Fruit fly (Drosophila melanogaster): ENCODE results near the gene idc.

idc gene

dm6 chr3R:20031764-20032079, at the start of gene idc:
TSS of gene idc (plus strand) at chr3R:20031823.
- TF ChIP-seq ttk (optimal IDR thresholded peaks at IDR 0.05), result no peak
- no peak for TF ChIP-seq Myc (optimal IDR thresholded peaks at IDR 0.05)
- no peak for TF ChIP-seq h (optimal IDR thresholded peaks at IDR 0.05)
- no peak for TF ChIP-seq insv (optimal IDR thresholded peaks at IDR 0.05)
- no peak for TF ChIP-seq psq (optimal IDR thresholded peaks at IDR 0.05)
- TF ChIP-seq Sin3A (optimal IDR thresholded peaks at IDR 0.05), result no peak

- no peak for TF ChIP-seq Sin3A (optimal IDR thresholded peaks at IDR 0.05)
- TF ChIP-seq Myc (optimal IDR thresholded peaks at IDR 0.05), result no peak
- TF ChIP-seq insv (optimal IDR thresholded peaks at IDR 0.05), result no peak
- no peak for TF ChIP-seq psq (optimal IDR thresholded peaks at IDR 0.05)
- TF ChIP-seq h (optimal IDR thresholded peaks at IDR 0.05), result no peak
- TF ChIP-seq ttk (optimal IDR thresholded peaks at IDR 0.05), result no peak
These were observed 46.2 kb upstream of the idc start for dm6 chr3R:19985376-19985775.

dm6 chr3R:19995408-19995807, 36.2 kb upstream of the idc start:
- no peak for TF ChIP-seq Myc (optimal IDR thresholded peaks at IDR 0.05)
- no peak for TF ChIP-seq h (optimal IDR thresholded peaks at IDR 0.05)
- TF ChIP-seq psq (optimal IDR thresholded peaks at IDR 0.05), result no peak
- no peak for TF ChIP-seq Sin3A (optimal IDR thresholded peaks at IDR 0.05)
- TF ChIP-seq insv (optimal IDR thresholded peaks at IDR 0.05), result no peak
- TF ChIP-seq ttk (optimal IDR thresholded peaks at IDR 0.05), result no peak

dm6 chr3R:19996433-19996832, 35.2 kb upstream of the idc start:
- TF ChIP-seq insv (optimal IDR thresholded peaks at IDR 0.05) (no peak), Myc (optimal IDR thresholded peaks at IDR 0.05) (no peak), psq (optimal IDR thresholded peaks at IDR 0.05) (no peak), h (optimal IDR thresholded peaks at IDR 0.05) (no peak), ttk (optimal IDR thresholded peaks at IDR 0.05) (no peak), Sin3A (optimal IDR thresholded peaks at IDR 0.05) (no peak)

- no peak for TF ChIP-seq ttk (optimal IDR thresholded peaks at IDR 0.05)
- TF ChIP-seq insv (optimal IDR thresholded peaks at IDR 0.05), result no peak
- TF ChIP-seq Myc (optimal IDR thresholded peaks at IDR 0.05), result no peak
- no peak for TF ChIP-seq Sin3A (optimal IDR thresholded peaks at IDR 0.05)
- no peak for TF ChIP-seq h (optimal IDR thresholded peaks at IDR 0.05)
- TF ChIP-seq psq (optimal IDR thresholded peaks at IDR 0.05), result no peak
These were observed 34.0 kb upstream of the idc start for dm6 chr3R:19997526-19998070.

- TF ChIP-seq insv (optimal IDR thresholded peaks at IDR 0.05) (no peak), psq (optimal IDR thresholded peaks at IDR 0.05) (no peak), ttk (optimal IDR thresholded peaks at IDR 0.05) (no peak), Myc (optimal IDR thresholded peaks at IDR 0.05) (no peak), Sin3A (optimal IDR thresholded peaks at IDR 0.05) (no peak), h (optimal IDR thresholded peaks at IDR 0.05) (no peak)
These were observed 33.2 kb upstream of the idc start for dm6 chr3R:19998418-19998817.

dm6 chr3R:19999474-19999873, 32.1 kb upstream of the idc start:
- TF ChIP-seq Sin3A (optimal IDR thresholded peaks at IDR 0.05) (no peak), Myc (optimal IDR thresholded peaks at IDR 0.05) (no peak), insv (optimal IDR thresholded peaks at IDR 0.05) (no peak), ttk (optimal IDR thresholded peaks at IDR 0.05) (no peak), h (optimal IDR thresholded peaks at IDR 0.05) (no peak), psq (optimal IDR thresholded peaks at IDR 0.05) (no peak)

DNA sequence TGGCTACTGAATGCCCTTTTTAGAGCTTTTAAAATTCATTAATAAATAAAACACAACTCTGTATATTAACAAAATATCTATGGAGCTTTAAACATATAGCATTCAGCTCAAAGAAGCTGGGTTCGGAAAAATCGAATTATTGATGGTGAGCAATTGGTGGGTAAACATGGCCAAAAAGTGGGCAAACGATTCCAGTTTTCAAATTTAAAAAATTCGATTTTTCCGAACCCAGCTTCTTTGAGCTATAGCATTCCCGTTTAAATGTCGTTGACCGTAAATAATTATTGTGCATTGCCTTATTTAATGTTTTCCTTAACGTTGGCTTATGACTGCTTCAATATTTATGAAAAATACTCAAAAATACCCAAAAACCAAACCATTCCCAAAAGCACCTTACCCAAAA, 30.0 kb upstream of the idc start:
- TF ChIP-seq Myc (optimal IDR thresholded peaks at IDR 0.05) (no peak), Sin3A (optimal IDR thresholded peaks at IDR 0.05) (no peak), ttk (optimal IDR thresholded peaks at IDR 0.05) (no peak), h (optimal IDR thresholded peaks at IDR 0.05) (no peak), insv (optimal IDR thresholded peaks at IDR 0.05) (no peak), psq (optimal IDR thresholded peaks at IDR 0.05) (no peak)

dm6 chr3R:20004697-20005096, 26.9 kb upstream of the idc start:
- TF ChIP-seq h (optimal IDR thresholded peaks at IDR 0.05) (no peak), psq (optimal IDR thresholded peaks at IDR 0.05) (no peak), insv (optimal IDR thresholded peaks at IDR 0.05) (no peak), Sin3A (optimal IDR thresholded peaks at IDR 0.05) (no peak), ttk (optimal IDR thresholded peaks at IDR 0.05) (no peak), Myc (optimal IDR thresholded peaks at IDR 0.05) (no peak)

- TF ChIP-seq h (optimal IDR thresholded peaks at IDR 0.05) (no peak), ttk (optimal IDR thresholded peaks at IDR 0.05) (no peak), insv (optimal IDR thresholded peaks at IDR 0.05) (no peak), psq (optimal IDR thresholded peaks at IDR 0.05) (no peak), Myc (optimal IDR thresholded peaks at IDR 0.05) (no peak), Sin3A (optimal IDR thresholded peaks at IDR 0.05) (no peak)
These were observed 25.0 kb upstream of the idc start for dm6 chr3R:20006617-20007016.

DNA sequence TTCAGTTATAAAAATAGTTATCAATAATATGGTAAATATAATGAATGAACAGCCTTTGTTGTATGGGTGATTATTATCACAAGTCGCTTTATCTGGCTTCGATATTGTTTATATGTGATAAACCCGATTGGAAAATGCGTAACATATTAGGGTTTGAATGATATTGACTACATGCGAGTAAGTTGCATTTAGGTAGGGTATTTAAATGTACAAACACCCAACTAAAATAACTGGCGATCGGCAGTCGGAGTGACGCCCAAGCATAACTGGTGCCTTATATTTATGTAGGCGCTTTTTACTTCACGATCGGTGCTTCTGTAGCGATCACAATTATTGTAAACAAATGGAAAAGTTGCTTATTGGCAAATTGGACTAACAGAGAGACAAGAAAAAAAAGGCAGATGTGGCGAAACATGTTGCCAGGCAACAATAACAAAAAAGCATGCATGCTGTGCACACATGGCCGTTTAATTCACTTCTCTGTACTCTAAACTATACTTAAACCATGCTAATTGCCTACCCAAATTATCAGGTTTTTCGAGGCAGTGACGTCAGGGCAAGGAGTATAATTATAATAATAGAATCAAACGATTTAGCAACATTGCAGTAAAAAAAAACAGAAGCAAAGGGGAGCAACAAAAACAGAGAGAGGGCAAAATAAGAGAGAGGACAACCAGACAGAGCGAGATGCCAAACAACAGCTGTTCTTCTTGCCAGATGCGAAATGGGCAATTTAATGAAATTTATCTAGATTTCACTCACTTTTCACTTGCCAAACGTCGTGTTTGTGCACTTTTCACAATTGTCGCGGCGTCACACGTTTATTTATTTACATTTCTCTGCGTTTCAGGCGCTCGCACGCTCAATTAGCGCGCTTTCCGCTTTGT, 24.0 kb upstream of the idc start:
- no peak for TF ChIP-seq psq (optimal IDR thresholded peaks at IDR 0.05)
- TF ChIP-seq Myc (optimal IDR thresholded peaks at IDR 0.05), result no peak
- TF ChIP-seq ttk (optimal IDR thresholded peaks at IDR 0.05), result no peak
- TF ChIP-seq h (optimal IDR thresholded peaks at IDR 0.05), result no peak
- TF ChIP-seq Sin3A (optimal IDR thresholded peaks at IDR 0.05), result no peak
- no peak for TF ChIP-seq insv (optimal IDR thresholded peaks at IDR 0.05)

DNA sequence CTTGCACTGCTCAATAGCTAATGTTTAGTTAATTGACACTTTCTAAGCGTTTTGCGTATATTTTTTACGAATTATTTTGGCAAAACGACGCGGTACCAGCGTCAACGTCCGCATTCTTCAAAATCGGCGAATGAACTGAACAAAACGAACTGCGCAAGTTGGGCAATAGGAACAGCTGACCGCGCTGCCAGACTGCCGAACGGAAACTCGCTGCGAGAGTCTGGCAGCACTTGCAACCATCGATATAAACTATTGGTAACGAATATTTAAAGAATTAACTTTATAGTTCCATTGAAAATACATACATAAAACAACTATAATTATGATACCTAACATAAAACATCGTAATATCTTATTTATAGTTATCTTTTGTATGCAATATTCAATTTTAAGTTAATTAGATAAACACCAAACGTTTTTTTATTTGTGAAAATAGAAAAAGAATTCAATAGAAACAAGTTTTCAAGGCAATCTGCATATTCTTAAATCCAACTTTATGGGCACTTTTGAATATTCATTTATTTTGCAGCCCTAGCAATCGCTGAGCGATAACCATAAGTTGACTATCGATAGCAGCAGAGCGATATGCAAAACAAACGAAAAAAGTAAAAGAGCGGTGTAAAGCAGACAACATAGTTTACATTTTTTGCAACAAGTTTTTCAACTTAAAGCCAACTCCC, 23.1 kb upstream of the idc start, which contains the start of the genes Hs6st and MED25:
Gene Hs6st (minus strand): TSS at position 141 of the 680 bp plus-strand sequence.
Gene MED25 (plus strand): TSS at position 576 of the 680 bp plus-strand sequence.
- TF ChIP-seq ttk (optimal IDR thresholded peaks at IDR 0.05), result no peak
- peak; percentile 91 for TF ChIP-seq psq (optimal IDR thresholded peaks at IDR 0.05)

All from Kc167 (cell line).